Fruit fly (Drosophila melanogaster) whole organism, embryonic: ENCODE results near the gene Rtnl1.
A peak's percentile ranks its signal among the peaks of the same experiment; 100 is the strongest.

Source experiments
- Awh ChIP-seq: fragments of 200-800 bp; sonication (Bioruptor generic); IDR thresholded peaks from 2 replicates; pipeline ENCODE4, ENCODE4 v1.3.6; 2022; ENCODE audit warnings: missing biosample characterization, missing genetic modification characterization
- CG10462 ChIP-seq: fragments of 200-800 bp; sonication (Bioruptor generic); optimal IDR thresholded peaks from 2 replicates; lab custom pipeline; 2016; ENCODE audit warnings: missing biosample characterization, missing genetic modification characterization
- CG10543 ChIP-seq: fragments of 200-800 bp; sonication (Bioruptor generic); optimal IDR thresholded peaks from 3 replicates; lab custom pipeline; 2017; ENCODE audit warnings: missing biosample characterization, mild to moderate bottlenecking, missing genetic modification characterization, moderate library complexity
- CG10565 ChIP-seq: fragments of 200-800 bp; sonication (Bioruptor generic); optimal IDR thresholded peaks from 3 replicates; lab custom pipeline; 2016; ENCODE audit warnings: missing biosample characterization, mild to moderate bottlenecking, missing genetic modification characterization
- CG10979 ChIP-seq: fragments of 200-800 bp; sonication (Bioruptor generic); optimal IDR thresholded peaks from 2 replicates; lab custom pipeline; 2018; ENCODE audit warnings: missing biosample characterization, mild to moderate bottlenecking, missing genetic modification characterization, moderate library complexity
- CG11696 ChIP-seq: fragments of 200-800 bp; sonication (Bioruptor generic); IDR thresholded peaks from 2 replicates; pipeline ENCODE4 v1.3.6; 2022; ENCODE audit warnings: missing biosample characterization, missing genetic modification characterization
- CG12071 ChIP-seq: fragments of 200-800 bp; sonication (Bioruptor generic); optimal IDR thresholded peaks from 3 replicates; lab custom pipeline; 2018; ENCODE audit warnings: missing biosample characterization, mild to moderate bottlenecking, missing genetic modification characterization
- CG12219 ChIP-seq: fragments of 200-800 bp; sonication (Bioruptor generic); optimal IDR thresholded peaks from 3 replicates; lab custom pipeline; 2018; ENCODE audit warnings: missing biosample characterization, mild to moderate bottlenecking, missing genetic modification characterization
- CG12299 ChIP-seq: fragments of 200-800 bp; sonication (Bioruptor generic); optimal IDR thresholded peaks from 2 replicates; lab custom pipeline; 2018; ENCODE audit warnings: missing biosample characterization, mild to moderate bottlenecking, missing genetic modification characterization
- CG12769 ChIP-seq: fragments of 200-800 bp; sonication (Bioruptor generic); optimal IDR thresholded peaks from 2 replicates; lab custom pipeline; 2019; ENCODE audit warnings: missing biosample characterization, mild to moderate bottlenecking, missing genetic modification characterization, moderate library complexity
- CG15514 ChIP-seq: fragments of 200-800 bp; sonication (Bioruptor generic); optimal IDR thresholded peaks from 3 replicates; lab custom pipeline; 2017; ENCODE audit warnings: missing biosample characterization, missing genetic modification characterization, mild to moderate bottlenecking, moderate library complexity, missing genetic modification reagents
- CG17829 ChIP-seq: fragments of 200-800 bp; optimal IDR thresholded peaks from 2 replicates; lab custom pipeline; 2019; ENCODE audit warnings: missing biosample characterization, mild to moderate bottlenecking, missing genetic modification characterization, moderate library complexity
- CG2889 ChIP-seq: fragments of 200-800 bp; sonication (Bioruptor generic); IDR thresholded peaks from 3 replicates; pipeline ENCODE4 v1.3.6; 2022; ENCODE audit warnings: missing biosample characterization, missing genetic modification characterization
- CG30020 ChIP-seq: fragments of 200-800 bp; optimal IDR thresholded peaks from 2 replicates; lab custom pipeline; 2019; ENCODE audit warnings: missing biosample characterization, mild to moderate bottlenecking, missing genetic modification characterization, moderate library complexity
- CG34422 ChIP-seq: fragments of 200-800 bp; sonication (Bioruptor generic); IDR thresholded peaks from 3 replicates; pipeline ENCODE4 v1.3.6; 2022; ENCODE audit warnings: missing biosample characterization, missing genetic modification characterization
- CG4282 ChIP-seq: fragments of 200-800 bp; sonication (Bioruptor generic); optimal IDR thresholded peaks from 2 replicates; lab custom pipeline; 2016; ENCODE audit warnings: missing biosample characterization, missing genetic modification characterization
- CG6813 ChIP-seq: fragments of 200-800 bp; sonication (Bioruptor generic); optimal IDR thresholded peaks from 2 replicates; lab custom pipeline; 2017; ENCODE audit warnings: missing biosample characterization, missing genetic modification characterization, mild to moderate bottlenecking, moderate library complexity, missing genetic modification reagents
- CG7786 ChIP-seq: fragments of 200-800 bp; sonication (Bioruptor generic); optimal IDR thresholded peaks from 2 replicates; lab custom pipeline; 2016; ENCODE audit warnings: missing biosample characterization, missing genetic modification characterization
- Chrac-16 ChIP-seq: fragments of 200-800 bp; sonication (Bioruptor generic); optimal IDR thresholded peaks from 3 replicates; lab custom pipeline; 2016; ENCODE audit warnings: missing biosample characterization, missing genetic modification characterization
- Dfd ChIP-seq, 2 experiments: fragments of >200 bp; optimal IDR thresholded peaks; 2 replicates each; lab custom pipeline; 2017; ENCODE audit warnings: missing biosample characterization in 2 of 2, missing genetic modification characterization in 2 of 2
- Dip2 ChIP-seq: fragments of 200-800 bp; sonication (Bioruptor generic); IDR thresholded peaks from 2 replicates; pipeline ENCODE4 v1.3.6; 2022; ENCODE audit warnings: missing biosample characterization, missing genetic modification characterization
- Fer1 ChIP-seq: fragments of 200-800 bp; sonication (Bioruptor generic); optimal IDR thresholded peaks from 2 replicates; lab custom pipeline; 2017; ENCODE audit warnings: missing biosample characterization, mild to moderate bottlenecking, missing genetic modification characterization
- GATAe ChIP-seq: fragments of 200-800 bp; sonication (Bioruptor generic); conservative IDR thresholded peaks from 2 replicates; pipeline ENCODE4 v1.3.6; 2022; ENCODE audit warnings: missing biosample characterization, missing genetic modification characterization
- H2.0 ChIP-seq: fragments of 200-800 bp; sonication (Bioruptor generic); IDR thresholded peaks from 2 replicates; pipeline ENCODE4 v1.3.6; 2022; ENCODE audit warnings: missing biosample characterization, missing genetic modification characterization
- Hand ChIP-seq: fragments of 200-800 bp; sonication (Bioruptor generic); optimal IDR thresholded peaks from 2 replicates; lab custom pipeline; 2017; ENCODE audit warnings: mild to moderate bottlenecking, missing biosample characterization, missing genetic modification reagents, missing genetic modification characterization
- Hmx ChIP-seq: fragments of 200-800 bp; sonication (Bioruptor generic); optimal IDR thresholded peaks from 2 replicates; lab custom pipeline; 2016; ENCODE audit warnings: missing biosample characterization, missing genetic modification characterization
- Jarid2 ChIP-seq: fragments of 200-800 bp; sonication (Bioruptor generic); optimal IDR thresholded peaks from 3 replicates; lab custom pipeline; 2017; ENCODE audit warnings: mild to moderate bottlenecking, missing biosample characterization, missing genetic modification reagents, missing genetic modification characterization
- MBD-R2 ChIP-seq: fragments of 200-800 bp; sonication (Bioruptor generic); IDR thresholded peaks from 2 replicates; pipeline ENCODE4 v1.3.6; 2022; ENCODE audit warnings: missing biosample characterization, missing genetic modification characterization
- Meics ChIP-seq: fragments of 200-800 bp; sonication (Bioruptor generic); optimal IDR thresholded peaks from 2 replicates; lab custom pipeline; 2017; ENCODE audit warnings: missing biosample characterization, mild to moderate bottlenecking, missing genetic modification characterization
- Rfx ChIP-seq: fragments of 200-800 bp; sonication (Bioruptor generic); IDR thresholded peaks from 2 replicates; pipeline ENCODE4 v1.3.6; 2022; ENCODE audit warnings: missing biosample characterization, missing genetic modification characterization
- Rx ChIP-seq: fragments of 200-800 bp; sonication (Bioruptor generic); IDR thresholded peaks from 2 replicates; pipeline ENCODE4 v1.3.6; 2022; ENCODE audit warnings: missing biosample characterization, missing genetic modification characterization
- Spps ChIP-seq: fragments of 200-800 bp; sonication (Bioruptor generic); optimal IDR thresholded peaks from 2 replicates; lab custom pipeline; 2018; ENCODE audit warnings: missing biosample characterization, mild to moderate bottlenecking, missing genetic modification characterization
- YL-1 ChIP-seq: fragments of 200-800 bp; sonication (Bioruptor generic); optimal IDR thresholded peaks from 3 replicates; lab custom pipeline; 2017; ENCODE audit warnings: missing biosample characterization, mild to moderate bottlenecking, missing genetic modification characterization
- aop ChIP-seq: fragments of 200-800 bp; sonication (Bioruptor generic); IDR thresholded peaks from 2 replicates; pipeline ENCODE4 v1.3.6; 2022; ENCODE audit warnings: missing biosample characterization, missing genetic modification characterization
- cas ChIP-seq: fragments of 200-800 bp; sonication (Bioruptor generic); IDR thresholded peaks from 2 replicates; pipeline ENCODE4 v1.3.6; 2022; ENCODE audit warnings: missing biosample characterization, missing genetic modification characterization
- da ChIP-seq: fragments of 200-800 bp; sonication (Bioruptor generic); optimal IDR thresholded peaks from 2 replicates; lab custom pipeline; 2016; ENCODE audit warnings: missing biosample characterization, missing genetic modification characterization
- dimm ChIP-seq: fragments of 200-800 bp; sonication (Bioruptor generic); IDR thresholded peaks from 2 replicates; pipeline ENCODE4 v1.3.6; 2022; ENCODE audit warnings: missing biosample characterization, missing genetic modification characterization
- fru ChIP-seq: fragments of >200 bp; optimal IDR thresholded peaks from 2 replicates; lab custom pipeline; 2017
- gcm ChIP-seq: fragments of 200-800 bp; sonication (Bioruptor generic); optimal IDR thresholded peaks from 2 replicates; lab custom pipeline; 2019; ENCODE audit warnings: missing biosample characterization, mild to moderate bottlenecking, missing genetic modification characterization, moderate library complexity
- jigr1 ChIP-seq: fragments of 200-800 bp; sonication (Bioruptor generic); IDR thresholded peaks from 3 replicates; pipeline ENCODE4 v1.3.6; 2022; ENCODE audit warnings: missing biosample characterization, missing genetic modification characterization
- mam ChIP-seq: fragments of 200-800 bp; sonication (Bioruptor generic); optimal IDR thresholded peaks from 3 replicates; lab custom pipeline; 2016; ENCODE audit warnings: missing biosample characterization, missing genetic modification characterization
- mirr ChIP-seq: fragments of 200-800 bp; sonication (Bioruptor generic); optimal IDR thresholded peaks from 3 replicates; lab custom pipeline; 2018; ENCODE audit warnings: missing biosample characterization, mild to moderate bottlenecking, missing genetic modification characterization
- nerfin-2 ChIP-seq: fragments of 200-800 bp; sonication (Bioruptor generic); IDR thresholded peaks from 2 replicates; pipeline ENCODE4 v1.3.6; 2022; ENCODE audit warnings: missing biosample characterization, missing genetic modification characterization; ENCODE audit not compliant: partially characterized antibody
- p53 ChIP-seq: fragments of 200-800 bp; sonication (Bioruptor generic); optimal IDR thresholded peaks from 2 replicates; lab custom pipeline; 2016; ENCODE audit warnings: missing biosample characterization, missing genetic modification characterization
- pho ChIP-seq: fragments of 200-800 bp; sonication (Bioruptor generic); optimal IDR thresholded peaks from 2 replicates; lab custom pipeline; 2016; ENCODE audit warnings: missing biosample characterization, missing genetic modification characterization
- sens ChIP-seq: fragments of 200-800 bp; sonication (Bioruptor generic); peaks from one replicate; lab custom pipeline; 2016; ENCODE audit warnings: missing biosample characterization, missing genetic modification characterization
- stwl ChIP-seq: fragments of 200-800 bp; sonication (Bioruptor generic); optimal IDR thresholded peaks from 3 replicates; lab custom pipeline; 2018; ENCODE audit warnings: missing biosample characterization, mild to moderate bottlenecking, missing genetic modification characterization, moderate library complexity
- tll ChIP-seq, 2 experiments: fragments of 200-800 bp in 1 of 2; fragments of >200 bp in 1 of 2; sonication (Bioruptor generic) in 1 of 2; optimal IDR thresholded peaks; 2 replicates each; lab custom pipeline; 2017 to 2019; ENCODE audit warnings: missing biosample characterization in 2 of 2, missing genetic modification characterization in 2 of 2, mild to moderate bottlenecking in 1 of 2, moderate library complexity in 1 of 2
- tup ChIP-seq: fragments of 200-800 bp; sonication (Bioruptor generic); optimal IDR thresholded peaks from 2 replicates; lab custom pipeline; 2016; ENCODE audit warnings: missing biosample characterization, mild to moderate bottlenecking, missing genetic modification characterization, moderate library complexity
- vvl ChIP-seq: fragments of 200-800 bp; sonication (Bioruptor generic); IDR thresholded peaks from 2 replicates; pipeline ENCODE4 v1.3.6; 2022; ENCODE audit warnings: missing biosample characterization, missing genetic modification characterization

Gene Rtnl1

DNA sequence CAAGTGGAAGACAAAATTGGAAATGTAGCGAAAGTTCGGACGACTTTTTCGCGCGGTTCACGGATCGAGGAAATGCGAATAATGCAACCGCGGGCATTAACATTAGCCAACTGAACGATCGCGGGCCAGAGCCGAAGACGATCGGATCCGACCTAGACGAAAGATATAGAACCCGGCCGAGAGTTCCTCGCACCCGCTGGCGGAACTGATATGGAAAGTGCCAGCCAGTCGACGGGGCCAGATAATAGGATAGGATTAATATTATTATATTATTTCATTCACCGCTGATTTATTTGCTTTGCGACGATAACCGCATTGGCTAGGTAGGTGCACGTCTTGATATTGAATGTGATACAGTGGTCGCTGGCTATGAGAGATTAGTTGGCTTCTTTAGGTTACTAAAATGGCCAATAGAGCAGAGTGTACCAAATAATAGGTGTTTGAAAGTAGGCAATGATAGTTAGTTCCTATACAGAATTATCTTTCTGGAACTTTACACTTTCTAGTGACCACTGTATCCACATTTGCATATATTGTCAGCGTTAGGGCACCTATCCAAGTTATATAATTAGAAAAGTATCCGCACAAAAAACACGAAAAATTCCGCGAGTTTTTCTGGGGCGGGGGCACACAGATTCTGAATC, 10.0 kb downstream of the Rtnl1 start (continued):
- peak; percentile 90 for TF ChIP-seq vvl (GFP tag; lab: Robert Waterston, UW)
- TF ChIP-seq CG10462, result peak; percentile 14
- no peak for TF ChIP-seq cas
- peak; percentile 58 for TF ChIP-seq CG12219 (GFP tag; lab: Kevin White, UChicago)
- TF ChIP-seq pho (GFP tag; lab: Kevin White, UChicago), result peak; percentile 2
- peak; percentile 58 for TF ChIP-seq CG7786 (GFP tag; lab: Kevin White, UChicago)
- TF ChIP-seq CG2889 (GFP tag; lab: Robert Waterston, UW), result peak; percentile 77; the same call in 2 of the 3 replicates
- peak; percentile 30 for TF ChIP-seq CG17829 (tag; lab: Kevin White, UChicago)
- peak; percentile 11 for TF ChIP-seq mirr (GFP tag; lab: Kevin White, UChicago)
- TF ChIP-seq tll (GFP tag; optimal IDR thresholded peaks at IDR 0.05; lab: Kevin White, UChicago), result no peak
- no peak for TF ChIP-seq YL-1 (GFP tag; lab: Kevin White, UChicago)
- TF ChIP-seq CG10543 (GFP tag; lab: Kevin White, UChicago), result no peak
- peak; percentile 64 for TF ChIP-seq Rx (GFP tag; lab: Robert Waterston, UW)
- peak; percentile 61 for TF ChIP-seq Meics
- TF ChIP-seq CG30020 (tag; lab: Kevin White, UChicago), result no peak
- TF ChIP-seq p53, result no peak
- TF ChIP-seq CG10565 (GFP tag; lab: Kevin White, UChicago), result no peak
- TF ChIP-seq CG12299 (tag; lab: Kevin White, UChicago), result no peak
- no peak for TF ChIP-seq CG4282 (GFP tag; lab: Kevin White, UChicago)
- peak; percentile 74; the same call in 2 of the 3 replicates for TF ChIP-seq CG34422 (GFP tag; lab: Robert Waterston, UW)
- TF ChIP-seq CG11696 (GFP tag; lab: Robert Waterston, UW), result no peak; the same call in 1 of the 2 replicates
- 0 out of 2 replicates have a peak, but pooled peaks have one; percentile 34 for TF ChIP-seq GATAe (GFP tag; lab: Robert Waterston, UW)
- TF ChIP-seq stwl (tag; lab: Kevin White, UChicago), result no peak
- TF ChIP-seq jigr1, result no peak
- no peak for TF ChIP-seq gcm
- TF ChIP-seq Hand (GFP tag; lab: Kevin White, UChicago), result peak; percentile 11
- peak; percentile 95 for TF ChIP-seq sens (GFP tag; lab: Kevin White, UChicago)
- TF ChIP-seq mam, result peak; percentile 64
- peak; percentile 70 for TF ChIP-seq CG12071
- TF ChIP-seq MBD-R2 (GFP tag; lab: Robert Waterston, UW), result peak; percentile 48; the same call in 1 of the 2 replicates
- no peak for TF ChIP-seq fru
- TF ChIP-seq Chrac-16, result peak; percentile 74
- TF ChIP-seq CG6813 (GFP tag; lab: Kevin White, UChicago), result peak; percentile 53
- peak; percentile 63 for TF ChIP-seq H2.0
- 0 out of 2 replicates have a peak, but pooled peaks have one; percentile 23 for TF ChIP-seq aop (GFP tag; lab: Robert Waterston, UW)
- peak; percentile 56; the same call in 1 of the 2 replicates for TF ChIP-seq Awh
- 0 out of 2 replicates have a peak, but pooled peaks have one; percentile 25 for TF ChIP-seq dimm (GFP tag; lab: Robert Waterston, UW)
- TF ChIP-seq Rfx (GFP tag; lab: Robert Waterston, UW), result peak; percentile 86
- peak; percentile 42 for TF ChIP-seq tup (GFP tag; lab: Kevin White, UChicago)
- peak; percentile 41 for TF ChIP-seq Fer1 (GFP tag; lab: Kevin White, UChicago)
- TF ChIP-seq Spps, result no peak
- TF ChIP-seq Dip2 (GFP tag; lab: Robert Waterston, UW), result no peak
- no peak for TF ChIP-seq Jarid2 (GFP tag; lab: Kevin White, UChicago)
- peak; percentile 61 for TF ChIP-seq CG10979 (tag; lab: Kevin White, UChicago)
- TF ChIP-seq nerfin-2, result no peak
- no peak for TF ChIP-seq da (GFP tag; lab: Kevin White, UChicago)
- no peak for TF ChIP-seq Dfd (GFP tag; optimal IDR thresholded peaks at IDR 0.05; lab: Kevin White, UChicago)
- TF ChIP-seq CG12769 (tag; lab: Kevin White, UChicago), result peak; percentile 76
- TF ChIP-seq Hmx (GFP tag; lab: Kevin White, UChicago), result peak; percentile 26
- peak; percentile 25 for TF ChIP-seq CG15514 (GFP tag; lab: Kevin White, UChicago)
